Worm (Caenorhabditis elegans) whole organism, L4 larva: Measurements from ENCODE around the gene T05A10.6.

ENCODE experiments used
- D1046.2 ChIP-seq: fragments of 200-800 bp; sonication (Bioruptor generic); IDR thresholded peaks from 2 replicates; pipeline ENCODE4 v1.3.6; 2022; ENCODE audit warnings: missing genetic modification characterization, missing compliant biosample characterization
- F26F4.8 ChIP-seq: fragments of 200-800 bp; sonication (Bioruptor generic); conservative IDR thresholded peaks from 2 replicates; pipeline ENCODE4 v1.3.6; 2022; ENCODE audit warnings: missing genetic modification characterization, missing compliant biosample characterization
- F49E8.2 ChIP-seq: sonication (generic microtip); optimal IDR thresholded peaks from 2 replicates; lab custom pipeline; 2016; ENCODE audit warnings: missing compliant biosample characterization, mild to moderate bottlenecking, missing genetic modification characterization, borderline replicate concordance
- T20F7.1 ChIP-seq: fragments of 200-800 bp; sonication (Bioruptor generic); optimal IDR thresholded peaks from 2 replicates; lab custom pipeline; 2018; ENCODE audit warnings: mild to moderate bottlenecking, missing genetic modification characterization, missing compliant biosample characterization
- T26A8.4 ChIP-seq: fragments of 200-800 bp; sonication (Bioruptor generic); IDR thresholded peaks from 2 replicates; pipeline ENCODE4 v1.3.6; 2022; ENCODE audit warnings: missing genetic modification characterization, missing compliant biosample characterization
- Y105C5A.15 ChIP-seq: fragments of 200-800 bp; sonication (Bioruptor generic); IDR thresholded peaks from 2 replicates; pipeline ENCODE4 v1.3.6; 2022; ENCODE audit warnings: missing genetic modification characterization, missing compliant biosample characterization
- Y5F2A.4 ChIP-seq: fragments of 200-800 bp; sonication (Bioruptor generic); optimal IDR thresholded peaks from 2 replicates; lab custom pipeline; 2018; ENCODE audit warnings: mild to moderate bottlenecking, missing genetic modification characterization, missing compliant biosample characterization
- ZK546.5 ChIP-seq, 2 experiments: sonication (generic microtip); optimal IDR thresholded peaks; 2 replicates each; lab custom pipeline; 2017; ENCODE audit warnings: missing biosample characterization in 2 of 2, missing genetic modification characterization in 2 of 2
- ama-1 ChIP-seq: fragments of 150-350 bp; optimal IDR thresholded peaks from 2 replicates; lab custom pipeline; 2014; ENCODE audit warnings: inconsistent platforms, mixed read lengths
- arid-1 ChIP-seq: fragments of 200-800 bp; sonication (Bioruptor generic); conservative IDR thresholded peaks from 2 replicates; pipeline ENCODE4 v1.3.6; 2022; ENCODE audit warnings: missing genetic modification reagents, missing genetic modification characterization, missing compliant biosample characterization
- attf-4 ChIP-seq: sonication (generic microtip); optimal IDR thresholded peaks from 3 replicates; lab custom pipeline; 2017; ENCODE audit warnings: missing biosample characterization, missing genetic modification characterization
- ceh-82 ChIP-seq: sonication (generic microtip); optimal IDR thresholded peaks from 2 replicates; lab custom pipeline; 2017; ENCODE audit warnings: missing biosample characterization, missing genetic modification characterization
- daf-12 ChIP-seq: fragments of 150-350 bp; optimal IDR thresholded peaks from 2 replicates; lab custom pipeline; 2014; ENCODE audit warnings: missing biosample characterization, missing genetic modification reagents, missing genetic modification characterization
- daf-16 ChIP-seq, 3 experiments: sonication (generic microtip); optimal IDR thresholded peaks; 2 replicates each; lab custom pipeline; 2016 to 2017; ENCODE audit warnings: missing genetic modification characterization in 3 of 3, missing genetic modification reagents in 3 of 3, mild to moderate bottlenecking in 2 of 3, missing compliant biosample characterization in 2 of 3, missing biosample characterization in 1 of 3, moderate library complexity in 1 of 3
- daf-8 ChIP-seq: fragments of 200-800 bp; sonication (Bioruptor generic); IDR thresholded peaks from 2 replicates; pipeline ENCODE4 v1.3.6; 2022; ENCODE audit warnings: missing genetic modification characterization, missing compliant biosample characterization
- dmd-6 ChIP-seq: fragments of 200-800 bp; sonication (Bioruptor generic); IDR thresholded peaks from 2 replicates; pipeline ENCODE4 v1.3.6; 2022; ENCODE audit warnings: missing genetic modification reagents, missing genetic modification characterization, missing compliant biosample characterization
- dmd-9 ChIP-seq: fragments of 200-800 bp; sonication (Bioruptor generic); IDR thresholded peaks from 2 replicates; pipeline ENCODE4 v1.3.6; 2022; ENCODE audit warnings: missing genetic modification reagents, missing genetic modification characterization, missing compliant biosample characterization
- egl-27 ChIP-seq: sonication (generic microtip); optimal IDR thresholded peaks from 3 replicates; lab custom pipeline; 2017; ENCODE audit warnings: missing biosample characterization, missing genetic modification reagents, missing genetic modification characterization
- egl-43 ChIP-seq: fragments of 200-800 bp; sonication (Bioruptor generic); IDR thresholded peaks from 2 replicates; pipeline ENCODE4 v1.3.6; 2022; ENCODE audit warnings: missing genetic modification reagents, missing genetic modification characterization, missing compliant biosample characterization
- gei-8 ChIP-seq: fragments of 200-800 bp; sonication (Bioruptor generic); optimal IDR thresholded peaks from 2 replicates; lab custom pipeline; 2018; ENCODE audit warnings: mild to moderate bottlenecking, missing genetic modification characterization, missing compliant biosample characterization
- hif-1 ChIP-seq, 2 experiments: sonication (generic microtip); optimal IDR thresholded peaks; 2 replicates each; lab custom pipeline; 2016 to 2017; ENCODE audit warnings: missing compliant biosample characterization in 2 of 2, missing genetic modification characterization in 2 of 2, missing genetic modification reagents in 2 of 2, missing genotype in 2 of 2, mild to moderate bottlenecking in 1 of 2
- hlh-30 ChIP-seq: sonication (generic microtip); optimal IDR thresholded peaks from 2 replicates; lab custom pipeline; 2017; ENCODE audit warnings: antibody characterized with exemption, mild to moderate bottlenecking, missing genetic modification characterization, missing compliant biosample characterization; ENCODE audit not compliant: insufficient read depth
- lin-1 ChIP-seq: fragments of 200-800 bp; sonication (Bioruptor generic); IDR thresholded peaks from 2 replicates; pipeline ENCODE4 v1.3.6; 2022; ENCODE audit warnings: missing genetic modification reagents, missing genetic modification characterization, missing compliant biosample characterization
- lin-13 ChIP-seq: fragments of 150-350 bp; optimal IDR thresholded peaks from 2 replicates; lab custom pipeline; 2014; ENCODE audit warnings: missing biosample characterization, missing genetic modification reagents, missing genetic modification characterization
- lin-39 ChIP-seq: fragments of 150-350 bp; optimal IDR thresholded peaks from 2 replicates; lab custom pipeline; 2014; ENCODE audit warnings: missing biosample characterization, missing genetic modification reagents, missing genetic modification characterization
- lir-3 ChIP-seq: sonication (generic microtip); optimal IDR thresholded peaks from 2 replicates; lab custom pipeline; 2016; ENCODE audit warnings: mild to moderate bottlenecking, missing genetic modification characterization, missing compliant biosample characterization
- lsy-2 ChIP-seq, 2 experiments: fragments of 150-350 bp in 1 of 2; sonication (generic microtip) in 1 of 2; optimal IDR thresholded peaks; 2 replicates each; lab custom pipeline; 2014 to 2017; ENCODE audit warnings: missing biosample characterization in 2 of 2, missing genetic modification characterization in 2 of 2
- madf-9 ChIP-seq: fragments of 200-800 bp; sonication (Bioruptor generic); conservative IDR thresholded peaks from 2 replicates; pipeline ENCODE4 v1.3.6; 2022; ENCODE audit warnings: missing genetic modification reagents, missing genetic modification characterization, missing compliant biosample characterization
- mdt-29 ChIP-seq: fragments of 200-800 bp; sonication (Bioruptor generic); IDR thresholded peaks from 2 replicates; pipeline ENCODE4 v1.3.6; 2022; ENCODE audit warnings: missing genetic modification reagents, missing genetic modification characterization, missing compliant biosample characterization
- mes-2 ChIP-seq: sonication (generic microtip); optimal IDR thresholded peaks from 2 replicates; lab custom pipeline; 2016; ENCODE audit warnings: missing genotype, mild to moderate bottlenecking, missing genetic modification characterization, missing compliant biosample characterization; ENCODE audit not compliant: poor library complexity, severe bottlenecking
- mxl-2 ChIP-seq: fragments of 200-800 bp; sonication (Bioruptor generic); conservative IDR thresholded peaks from 2 replicates; pipeline ENCODE4 v1.3.6; 2022; ENCODE audit warnings: missing genetic modification reagents, missing genetic modification characterization, missing compliant biosample characterization
- nhr-111 ChIP-seq: fragments of 200-800 bp; sonication (Bioruptor generic); optimal IDR thresholded peaks from 2 replicates; lab custom pipeline; 2018; ENCODE audit warnings: mild to moderate bottlenecking, missing genetic modification characterization, missing compliant biosample characterization
- nhr-237 ChIP-seq: sonication (generic microtip); optimal IDR thresholded peaks from 2 replicates; lab custom pipeline; 2017; ENCODE audit warnings: missing biosample characterization, missing genetic modification characterization
- nhr-28 ChIP-seq: fragments of 150-350 bp; optimal IDR thresholded peaks from 2 replicates; lab custom pipeline; 2014; ENCODE audit warnings: missing biosample characterization, missing genetic modification characterization
- nhr-76 ChIP-seq: fragments of 150-350 bp; optimal IDR thresholded peaks from 2 replicates; lab custom pipeline; 2014; ENCODE audit warnings: missing biosample characterization, missing genetic modification characterization
- nhr-77 ChIP-seq: fragments of 150-350 bp; optimal IDR thresholded peaks from 2 replicates; lab custom pipeline; 2014; ENCODE audit warnings: missing biosample characterization, missing genetic modification characterization
- php-3 ChIP-seq: fragments of 200-800 bp; sonication (Bioruptor generic); IDR thresholded peaks from 2 replicates; pipeline ENCODE4 v1.3.6; 2022; ENCODE audit warnings: missing genetic modification reagents, missing genetic modification characterization, missing compliant biosample characterization
- rbr-2 ChIP-seq: sonication (generic microtip); optimal IDR thresholded peaks from 2 replicates; lab custom pipeline; 2016; ENCODE audit warnings: missing genotype, missing genetic modification characterization, missing compliant biosample characterization
- set-16 ChIP-seq: fragments of 200-800 bp; sonication (Bioruptor generic); IDR thresholded peaks from 2 replicates; pipeline ENCODE4 v1.3.6; 2022; ENCODE audit warnings: missing genetic modification reagents, missing genetic modification characterization, missing compliant biosample characterization
- skn-1 ChIP-seq: fragments of 150-350 bp; optimal IDR thresholded peaks from 2 replicates; lab custom pipeline; 2014; ENCODE audit warnings: missing biosample characterization, missing genetic modification characterization
- snpc-1.2 ChIP-seq: fragments of 200-800 bp; sonication (Bioruptor generic); IDR thresholded peaks from 2 replicates; pipeline ENCODE4 v1.3.6; 2022; ENCODE audit warnings: missing genetic modification reagents, missing genetic modification characterization, missing compliant biosample characterization
- snpc-4 ChIP-seq: fragments of 150-350 bp; optimal IDR thresholded peaks from 2 replicates; lab custom pipeline; 2014; ENCODE audit warnings: missing biosample characterization, missing genetic modification characterization
- spr-1 ChIP-seq: sonication (generic microtip); optimal IDR thresholded peaks from 2 replicates; lab custom pipeline; 2016; ENCODE audit warnings: mild to moderate bottlenecking, missing genetic modification characterization, missing compliant biosample characterization
- spr-3 ChIP-seq: fragments of 200-800 bp; sonication (Bioruptor generic); optimal IDR thresholded peaks from 2 replicates; lab custom pipeline; 2018; ENCODE audit warnings: mild to moderate bottlenecking, missing genetic modification characterization, missing compliant biosample characterization
- tra-1 ChIP-seq: fragments of 200-800 bp; sonication (Bioruptor generic); IDR thresholded peaks from 2 replicates; pipeline ENCODE4 v1.3.6; 2022; ENCODE audit warnings: missing genetic modification reagents, missing genetic modification characterization, missing compliant biosample characterization
- unc-130 ChIP-seq: sonication (generic microtip); optimal IDR thresholded peaks from 2 replicates; lab custom pipeline; 2016; ENCODE audit warnings: missing genetic modification reagents, missing genetic modification characterization, missing compliant biosample characterization
- unc-62 ChIP-seq, 3 experiments: fragments of 150-350 bp in 1 of 3; sonication (generic microtip); optimal IDR thresholded peaks in 2 of 3; peaks in 1 of 3; 1 replicate in 1 of 3; 2 replicates in 2 of 3; lab custom pipeline; 2014 to 2017; ENCODE audit warnings: missing biosample characterization in 3 of 3, missing genetic modification characterization in 3 of 3, missing genetic modification reagents in 3 of 3, missing genotype in 1 of 3
- zfp-2 ChIP-seq: sonication (generic microtip); optimal IDR thresholded peaks from 2 replicates; lab custom pipeline; 2016; ENCODE audit warnings: mild to moderate bottlenecking, missing genetic modification characterization, missing compliant biosample characterization
- ztf-11 ChIP-seq: fragments of 150-350 bp; optimal IDR thresholded peaks from 2 replicates; lab custom pipeline; 2014; ENCODE audit warnings: missing biosample characterization, missing genetic modification characterization

T05A10.6 gene

DNA sequence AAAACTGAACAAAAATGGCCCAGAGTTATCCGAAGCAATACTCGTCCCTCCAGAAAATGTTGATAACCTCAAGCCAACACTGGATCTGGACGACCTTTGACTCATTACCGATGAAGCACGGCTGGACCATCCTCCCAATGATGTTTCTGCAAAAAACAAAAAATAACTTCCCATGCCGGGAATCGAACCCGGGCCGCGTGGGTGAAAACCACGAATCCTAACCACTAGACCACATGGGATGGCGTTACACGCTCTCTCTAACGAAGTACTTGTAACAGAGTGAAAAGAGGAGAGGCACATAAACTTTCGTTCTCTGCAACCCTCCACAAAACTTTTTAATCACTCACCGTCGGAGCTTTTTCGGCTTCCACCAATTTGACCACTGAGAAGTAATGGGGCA lies 26.6 kb upstream of the T05A10.6 start:
- TF ChIP-seq lin-13 (GFP tag; lab: Kevin White, UChicago) (no peak), skn-1 (no peak), arid-1 (GFP tag; lab: Robert Waterston, UW) (peak; percentile 83), F49E8.2 (tag; lab: Kevin White, UChicago) (no peak), snpc-4 (tag; lab: Kevin White, UChicago) (no peak), unc-130 (peak; percentile 35), T26A8.4 (GFP tag; lab: Robert Waterston, UW) (no peak; the same call in 1 of the 2 replicates), nhr-77 (no peak), nhr-28 (tag; lab: Kevin White, UChicago) (no peak), snpc-1.2 (GFP tag; lab: Robert Waterston, UW) (peak; percentile 89), daf-8 (GFP tag; lab: Robert Waterston, UW) (no peak), set-16 (no peak), daf-12 (tag; lab: Kevin White, UChicago) (no peak), attf-4 (no peak), ztf-11 (tag; lab: Kevin White, UChicago) (no peak), nhr-237 (tag; lab: Kevin White, UChicago) (no peak), D1046.2 (GFP tag; lab: Robert Waterston, UW) (0 out of 2 replicates have a peak, but pooled peaks have one; percentile 72), ZK546.5 (tag; optimal IDR thresholded peaks at IDR 0.05; lab: Kevin White, UChicago) (no peak), nhr-111 (peak; percentile 6), lir-3 (tag; lab: Kevin White, UChicago) (peak; percentile 32), F26F4.8 (GFP tag; lab: Robert Waterston, UW) (peak; percentile 77), spr-3 (GFP tag; lab: Kevin White, UChicago) (peak; percentile 37), ceh-82 (tag; lab: Kevin White, UChicago) (no peak), egl-27 (tag; lab: Kevin White, UChicago) (no peak), php-3 (GFP tag; lab: Robert Waterston, UW) (peak; percentile 58; the same call in 1 of the 2 replicates), Y105C5A.15 (GFP tag; lab: Robert Waterston, UW) (no peak), Y5F2A.4 (GFP tag; lab: Kevin White, UChicago) (peak; percentile 42), nhr-76 (tag; lab: Kevin White, UChicago) (no peak), lin-1 (GFP tag; lab: Robert Waterston, UW) (peak; percentile 87), dmd-9 (GFP tag; lab: Robert Waterston, UW) (no peak), gei-8 (GFP tag; lab: Kevin White, UChicago) (no peak), mdt-29 (GFP tag; lab: Robert Waterston, UW) (0 out of 2 replicates have a peak, but pooled peaks have one; percentile 47), daf-16 (GFP tag; optimal IDR thresholded peaks at IDR 0.05; lab: Kevin White, UChicago) (no peak), daf-16 (tag; optimal IDR thresholded peaks at IDR 0.05; lab: Kevin White, UChicago) (no peak), egl-43 (GFP tag; lab: Robert Waterston, UW) (no peak; the same call in 1 of the 2 replicates), lin-39 (tag; lab: Kevin White, UChicago) (no peak), mxl-2 (peak; percentile 52; the same call in 1 of the 2 replicates), unc-62 (GFP tag; optimal IDR thresholded peaks at IDR 0.05 in 1 of 2; lab: Kevin White, UChicago) (peak in 1 of 2 experiments; percentile 65), unc-62 (tag; optimal IDR thresholded peaks at IDR 0.05; lab: Kevin White, UChicago) (no peak), zfp-2 (no peak), mes-2 (tag; lab: Kevin White, UChicago) (no peak), dmd-6 (GFP tag; lab: Robert Waterston, UW) (peak; percentile 65), rbr-2 (tag; lab: Kevin White, UChicago) (peak; percentile 63), hif-1 (tag; optimal IDR thresholded peaks at IDR 0.05; lab: Kevin White, UChicago) (no peak), tra-1 (GFP tag; lab: Robert Waterston, UW) (no peak; the same call in 1 of the 2 replicates), ama-1 (no peak), madf-9 (GFP tag; lab: Robert Waterston, UW) (peak; percentile 55; the same call in 1 of the 2 replicates), spr-1 (tag; lab: Kevin White, UChicago) (peak; percentile 49), T20F7.1 (GFP tag; lab: Kevin White, UChicago) (no peak), lsy-2 (tag; optimal IDR thresholded peaks at IDR 0.05; lab: Kevin White, UChicago) (no peak), hlh-30 (tag; lab: Kevin White, UChicago) (no peak)
